Fruit fly (Drosophila melanogaster) whole organism, pupa: ENCODE data around the gene CG46508.
"Not testable (repeated sequence)": the region's sequence is repeated elsewhere in the genome, so short reads cannot be mapped to it uniquely, and the experiment has no call there.

Experiments
- CG13204 ChIP-seq: fragments of 200-800 bp; sonication (Bioruptor generic); optimal IDR thresholded peaks from 2 replicates; lab custom pipeline; 2018; ENCODE audit warnings: missing biosample characterization, mild to moderate bottlenecking, missing genetic modification characterization, moderate library complexity
- CG14655 ChIP-seq: fragments of 200-800 bp; sonication (Bioruptor generic); optimal IDR thresholded peaks from 3 replicates; lab custom pipeline; 2017; ENCODE audit warnings: mild to moderate bottlenecking, missing biosample characterization, missing genetic modification reagents, missing genetic modification characterization
- CG15710 ChIP-seq: fragments of 200-800 bp; sonication (Bioruptor generic); optimal IDR thresholded peaks from 2 replicates; lab custom pipeline; 2018; ENCODE audit warnings: missing biosample characterization, mild to moderate bottlenecking, missing genetic modification characterization, moderate library complexity
- CG32121 ChIP-seq: fragments of 200-800 bp; sonication (Bioruptor generic); IDR thresholded peaks from 2 replicates; pipeline ENCODE4 v1.3.6; 2022; ENCODE audit warnings: missing biosample characterization, missing genetic modification characterization
- CG9948 ChIP-seq: fragments of 200-800 bp; sonication (Bioruptor generic); optimal IDR thresholded peaks from 2 replicates; lab custom pipeline; 2018; ENCODE audit warnings: missing biosample characterization, mild to moderate bottlenecking, missing genetic modification characterization, moderate library complexity
- Ets98B ChIP-seq: fragments of 200-800 bp; sonication (Bioruptor generic); IDR thresholded peaks from 2 replicates; pipeline ENCODE4 v1.3.6; 2022; ENCODE audit warnings: missing biosample characterization, missing genetic modification characterization
- fd96Ca ChIP-seq: fragments of 200-800 bp; sonication (Bioruptor generic); IDR thresholded peaks from 3 replicates; pipeline ENCODE4 v1.3.6; 2022; ENCODE audit warnings: missing biosample characterization, missing genetic modification characterization
- rn ChIP-seq: fragments of 200-800 bp; sonication (Bioruptor generic); IDR thresholded peaks from 2 replicates; pipeline ENCODE4 v1.3.6; 2022; ENCODE audit warnings: missing biosample characterization, missing genetic modification characterization

- not testable (repeated sequence) for TF ChIP-seq CG32121; CG15710 (tag; lab: Kevin White, UChicago); CG9948 (tag; lab: Kevin White, UChicago); CG14655 (GFP tag; lab: Kevin White, UChicago); fd96Ca (GFP tag; lab: Robert Waterston, UW); CG13204 (GFP tag; lab: Kevin White, UChicago); rn (GFP tag; lab: Robert Waterston, UW); Ets98B (GFP tag; lab: Robert Waterston, UW)
Observed at dm6 chrX:22172341-22172740, 4.9 kb downstream of the CG46508 start, which contains the start of gene CG46509.
